Worm (Caenorhabditis elegans): ENCODE data around the gene dhhc-13.

DNA sequence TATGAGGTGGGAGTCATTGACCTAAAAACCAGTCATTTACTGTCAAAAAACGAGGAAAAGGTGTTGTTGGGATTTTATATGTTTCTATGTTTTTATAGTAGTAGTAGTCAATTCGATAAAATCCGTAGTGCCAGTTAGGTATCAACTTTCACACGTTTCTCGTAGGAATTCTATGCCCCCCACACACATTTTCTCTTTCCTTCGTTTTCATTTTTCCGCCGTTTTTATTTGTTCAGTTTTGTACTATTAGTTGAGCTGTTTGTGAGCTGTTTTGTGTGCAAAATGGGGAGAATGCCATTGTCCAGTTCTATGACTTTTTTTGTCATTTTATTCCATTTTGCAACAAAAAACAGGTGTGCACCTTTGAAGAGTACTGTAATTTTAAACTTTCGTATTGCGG lies 31.6 kb downstream of the dhhc-13 start:
- no peak for TF ChIP-seq fos-1 (tag; optimal IDR thresholded peaks at IDR 0.05)
- TF ChIP-seq nhr-11 (tag; optimal IDR thresholded peaks at IDR 0.05), result no peak
- TF ChIP-seq ztf-11 (tag; optimal IDR thresholded peaks at IDR 0.05), result no peak
- TF ChIP-seq vab-15 (tag; optimal IDR thresholded peaks at IDR 0.05), result no peak
- TF ChIP-seq ceh-82 (tag; optimal IDR thresholded peaks at IDR 0.05), result no peak
- TF ChIP-seq snpc-4 (tag; optimal IDR thresholded peaks at IDR 0.05), result no peak
- TF ChIP-seq F16B12.6 (tag; optimal IDR thresholded peaks at IDR 0.05), result no peak

Measured in whole organism, L1 larva.